Worm (Caenorhabditis elegans): ENCODE measurements around the gene pes-4.

The pes-4 gene

DNA sequence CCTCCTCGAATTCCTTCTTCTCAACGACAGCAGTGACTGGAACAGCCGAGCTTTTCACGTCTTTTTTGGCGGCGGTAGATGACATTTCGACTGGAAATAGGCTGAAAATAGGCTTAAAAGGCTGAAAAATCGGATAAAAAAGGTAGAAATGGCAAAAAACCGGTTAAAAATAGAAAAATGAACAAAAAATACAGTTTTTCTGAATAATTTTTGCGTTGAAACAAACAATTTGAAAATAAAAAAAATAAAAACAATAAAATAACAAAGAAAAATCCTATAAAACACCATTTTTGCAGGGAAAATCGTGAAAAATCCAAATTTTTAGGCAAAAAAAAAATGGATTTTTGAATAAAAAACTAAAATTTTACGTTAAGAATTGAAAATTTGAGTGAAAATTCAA, 33.9 kb downstream of the pes-4 start, which contains the start of gene dss-1:
TSS of gene dss-1 (minus strand) at position 101 of the 400 bp plus-strand sequence.
- TF ChIP-seq him-1 (tag; optimal IDR thresholded peaks at IDR 0.05), result no peak
- TF ChIP-seq somi-1 (GFP tag; optimal IDR thresholded peaks at IDR 0.05), result no peak
- TF ChIP-seq die-1 (tag; optimal IDR thresholded peaks at IDR 0.05), result no peak

DNA sequence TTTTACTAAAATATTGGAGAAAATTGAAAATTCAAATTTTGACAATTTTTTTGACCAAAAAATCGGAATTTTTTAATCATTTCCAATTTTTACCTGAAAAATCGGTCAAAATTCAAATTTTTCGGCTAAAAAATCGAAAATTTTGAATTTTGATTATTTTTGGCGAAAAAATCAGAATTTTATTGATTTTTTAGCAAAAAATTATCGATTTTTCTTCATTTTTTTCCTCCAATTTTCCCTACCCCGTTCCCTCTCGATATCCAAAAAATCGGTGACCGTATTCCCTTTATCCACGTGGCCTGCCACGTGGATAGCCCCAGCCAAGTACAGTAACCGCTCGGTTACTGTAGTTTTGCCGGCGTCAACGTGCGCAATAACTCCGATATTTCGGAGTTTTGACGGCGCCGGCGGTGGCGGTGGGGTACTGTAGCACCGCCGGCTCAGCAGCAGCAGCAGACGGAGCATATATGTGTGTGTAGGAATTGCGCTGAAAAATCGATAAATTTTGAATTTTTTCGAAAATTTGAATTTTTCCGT, 36.7 kb downstream of the pes-4 start, which contains the start of gene Y119D3B.14:
TSS of gene Y119D3B.14 (minus strand) at position 487 of the 537 bp plus-strand sequence.
- no peak for TF ChIP-seq dox-1 (GFP tag; IDR thresholded peaks at IDR 0.05)
- no peak for TF ChIP-seq F52B5.7 (tag; optimal IDR thresholded peaks at IDR 0.05)
- 0 out of 2 replicates have a peak, but pooled peaks have one; percentile 10 for TF ChIP-seq pbrm-1 (GFP tag; IDR thresholded peaks at IDR 0.05)
- TF ChIP-seq mcd-1 (GFP tag; IDR thresholded peaks at IDR 0.05), result peak; percentile 32; the same call in 1 of the 2 replicates
- TF ChIP-seq Y53G8AR.9 (GFP tag; conservative IDR thresholded peaks at IDR 0.05), result no peak

DNA sequence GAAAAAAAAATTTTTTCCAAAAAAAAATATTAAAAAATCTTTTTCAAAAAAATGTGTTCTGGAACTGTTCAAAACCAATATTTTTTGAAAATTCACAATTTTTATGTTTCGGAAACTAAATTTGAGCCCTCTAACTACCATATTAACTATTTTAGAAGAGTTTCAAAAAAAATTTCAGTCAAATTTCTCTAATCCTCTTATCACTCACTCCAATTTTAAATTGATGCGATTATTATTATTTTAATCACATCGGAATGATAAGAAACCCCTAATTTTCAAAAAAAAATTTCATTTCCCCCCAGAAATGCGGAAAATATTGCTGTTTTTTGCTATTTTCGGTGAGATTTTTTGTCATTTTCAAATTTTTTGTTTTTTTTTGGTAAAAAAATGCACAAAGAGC, 48.3 kb downstream of the pes-4 start, which contains the start of gene nspg-8:
TSS of gene nspg-8 (plus strand) at position 301 of the 400 bp plus-strand sequence.
- TF ChIP-seq Y67H2A.10 (GFP tag; conservative IDR thresholded peaks at IDR 0.05), result no peak
- no peak for TF ChIP-seq ceh-100 (GFP tag; IDR thresholded peaks at IDR 0.05)

DNA sequence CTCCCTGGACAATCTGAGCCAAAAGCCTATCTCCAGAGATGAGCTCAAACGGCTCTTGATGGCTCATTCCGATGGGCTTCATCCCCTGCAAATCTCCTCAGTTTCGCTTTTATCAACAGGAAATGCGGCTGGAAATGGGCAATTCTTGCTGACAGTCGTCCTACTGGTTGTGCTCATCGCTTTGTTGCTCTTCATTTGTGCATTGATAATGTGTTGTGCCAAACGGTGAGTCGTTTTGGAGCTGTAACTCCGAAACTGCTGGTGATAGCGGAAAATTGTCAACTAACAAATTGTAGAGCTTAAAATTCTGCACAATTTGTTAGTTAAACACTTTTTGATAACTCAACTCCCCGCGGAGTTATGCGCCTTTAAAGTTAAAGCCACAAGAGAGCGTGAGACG, 51.1 kb downstream of the pes-4 start:
- TF ChIP-seq tbx-9 (tag; optimal IDR thresholded peaks at IDR 0.05; ENCODE audit: borderline replicate concordance), result no peak
- TF ChIP-seq nhr-27 (tag; optimal IDR thresholded peaks at IDR 0.05), result no peak
- TF ChIP-seq chd-7 (tag; optimal IDR thresholded peaks at IDR 0.05), result no peak

DNA sequence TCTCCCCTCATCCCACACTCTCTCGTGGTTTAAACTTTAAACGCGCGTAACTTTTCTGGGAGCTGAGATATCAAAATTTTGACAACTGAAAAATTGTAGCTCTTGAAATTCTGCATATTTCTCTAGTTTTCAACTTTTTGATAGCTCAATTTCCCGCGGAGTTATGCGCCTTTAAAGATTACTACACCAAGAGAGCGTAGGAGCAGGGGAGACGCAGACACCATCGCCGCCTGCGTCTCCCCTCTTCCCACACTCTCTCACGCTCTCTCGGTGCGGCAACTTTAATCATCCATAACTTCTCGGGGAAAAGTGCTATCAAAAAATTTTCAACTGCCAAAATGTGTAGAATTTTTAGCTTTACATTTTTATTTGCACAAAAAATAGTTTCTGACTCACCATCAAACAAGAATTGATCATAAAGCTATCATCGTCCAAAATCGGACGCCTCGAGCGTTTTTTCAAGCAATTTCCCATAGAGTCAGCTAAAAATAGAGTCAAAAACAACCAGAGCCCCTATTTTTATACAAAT, 53.9 kb downstream of the pes-4 start, which contains the start of gene eak-3:
TSS of gene eak-3 (minus strand) at position 479 of the 529 bp plus-strand sequence.
- TF ChIP-seq egl-18 (GFP tag; IDR thresholded peaks at IDR 0.05) (no peak), hmg-1.2 (GFP tag; IDR thresholded peaks at IDR 0.05) (peak; percentile 78), ceh-100 (GFP tag; IDR thresholded peaks at IDR 0.05) (no peak)

DNA sequence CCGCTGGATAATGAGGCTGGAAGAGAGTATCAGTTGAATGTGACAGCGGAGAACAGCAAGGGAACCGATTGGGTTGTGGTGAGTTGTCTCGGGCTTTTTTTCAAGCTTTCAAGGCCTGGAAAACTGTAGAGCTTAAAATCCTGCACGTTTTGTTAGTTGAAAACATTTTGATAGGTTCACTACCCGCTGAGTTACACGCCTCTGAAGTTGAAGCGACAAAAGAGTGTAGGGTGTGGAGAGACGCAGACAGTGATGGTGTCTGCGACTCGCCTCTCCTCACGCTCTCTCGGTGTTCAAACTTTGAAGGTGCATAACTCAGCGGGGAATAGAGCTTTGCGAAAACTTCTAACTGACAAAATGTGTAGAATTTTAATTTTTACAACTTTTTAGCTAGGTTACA, 56.7 kb downstream of the pes-4 start:
- TF ChIP-seq ztf-26 (tag; optimal IDR thresholded peaks at IDR 0.05), result no peak
- TF ChIP-seq mel-28 (tag; optimal IDR thresholded peaks at IDR 0.05; ENCODE audit: borderline replicate concordance), result no peak
- no peak for TF ChIP-seq nhr-179 (tag; optimal IDR thresholded peaks at IDR 0.05)
- TF ChIP-seq madf-6 (GFP tag; IDR thresholded peaks at IDR 0.05), result no peak
- no peak for TF ChIP-seq efl-1 (GFP tag; optimal IDR thresholded peaks at IDR 0.05)
- peak; percentile 61 for TF ChIP-seq hmg-1.2 (GFP tag; IDR thresholded peaks at IDR 0.05)
- TF ChIP-seq T26A5.8 (tag; optimal IDR thresholded peaks at IDR 0.05), result no peak
- no peak for TF ChIP-seq lir-1 (GFP tag; conservative IDR thresholded peaks at IDR 0.05)

DNA sequence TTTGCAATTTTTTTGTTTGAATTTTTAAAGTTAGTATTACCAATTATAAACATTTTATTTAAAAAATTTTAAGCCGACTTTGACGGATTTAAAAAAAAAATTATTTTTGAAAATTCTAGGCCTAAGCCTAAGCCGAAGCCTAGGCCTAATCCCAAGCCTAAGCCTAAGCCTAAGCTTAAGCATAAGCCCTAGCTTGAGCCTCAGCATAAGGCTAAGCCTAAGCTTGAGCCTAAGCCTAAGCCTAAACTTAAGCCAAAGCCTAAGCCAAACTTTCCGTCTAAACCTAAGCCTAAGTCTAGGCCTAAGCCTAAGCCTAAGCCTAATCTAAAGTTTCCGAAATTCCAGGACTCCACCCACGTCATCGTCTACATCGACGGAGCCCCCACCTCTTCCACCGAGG, 60.5 kb downstream of the pes-4 start:
- TF ChIP-seq snpc-1.3 (tag; optimal IDR thresholded peaks at IDR 0.05; ENCODE audit: insufficient read depth) (no peak), attf-5 (GFP tag; optimal IDR thresholded peaks at IDR 0.05) (no peak), B0336.3 (GFP tag; IDR thresholded peaks at IDR 0.05) (no peak)

DNA sequence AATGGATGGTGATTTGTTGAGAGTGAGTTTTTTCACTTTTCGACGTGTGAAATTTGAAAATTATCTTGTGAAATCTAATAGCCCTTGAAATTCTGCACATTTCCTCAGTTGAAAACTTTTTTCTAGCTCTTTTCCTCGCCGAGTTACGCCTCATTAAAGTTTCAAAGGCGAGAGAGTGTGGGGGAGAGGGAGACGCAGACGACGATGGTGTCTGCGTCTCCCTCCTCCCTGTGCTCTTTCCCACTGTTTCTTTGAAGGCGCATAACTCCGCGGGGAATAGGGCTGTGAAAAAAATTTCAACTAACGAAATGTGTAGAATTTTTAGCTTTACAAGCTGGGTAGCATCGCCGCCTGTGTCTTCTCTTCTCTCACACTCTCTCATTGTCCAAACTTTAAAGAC, 63.7 kb downstream of the pes-4 start:
- peak; percentile 95 for TF ChIP-seq hmg-1.2 (GFP tag; IDR thresholded peaks at IDR 0.05)
- no peak for TF ChIP-seq K11D2.4 (GFP tag; IDR thresholded peaks at IDR 0.05)
- TF ChIP-seq ekl-4 (GFP tag; IDR thresholded peaks at IDR 0.05), result no peak
- TF ChIP-seq snpc-4 (GFP tag; optimal IDR thresholded peaks at IDR 0.05), result no peak
- no peak for TF ChIP-seq snpc-4 (tag; optimal IDR thresholded peaks at IDR 0.05)
